Fruit fly (Drosophila melanogaster): Measurements from ENCODE around the gene Pih1D1.

dm6 chr2L:12750060-12750459 is 28.4 kb upstream of the Pih1D1 start:
- TF ChIP-seq dac (GFP tag; optimal IDR thresholded peaks at IDR 0.05) (no peak), achi (GFP tag; optimal IDR thresholded peaks at IDR 0.05) (no peak), ss (GFP tag; optimal IDR thresholded peaks at IDR 0.05) (no peak), Sox102F (GFP tag; optimal IDR thresholded peaks at IDR 0.05) (no peak), Eip78C (GFP tag) (no peak), Gug (GFP tag; IDR thresholded peaks at IDR 0.05) (no peak), CG4318 (GFP tag; optimal IDR thresholded peaks at IDR 0.05) (no peak), CG6854 (GFP tag; optimal IDR thresholded peaks at IDR 0.05) (no peak), CG1621 (tag; optimal IDR thresholded peaks at IDR 0.05) (no peak), Blimp-1 (GFP tag; optimal IDR thresholded peaks at IDR 0.05) (no peak), Sox14 (GFP tag; optimal IDR thresholded peaks at IDR 0.05) (no peak)

All from whole organism, prepupa.